Fruit fly (Drosophila melanogaster) whole organism, prepupa: Measurements from ENCODE around the gene CG8814.
A peak's percentile ranks its signal among the peaks of the same experiment; 100 is the strongest.

Experiments used
- CG10631 ChIP-seq: fragments of 200-800 bp; sonication (Bioruptor generic); optimal IDR thresholded peaks from 2 replicates; lab custom pipeline; 2016; ENCODE audit warnings: missing biosample characterization, missing genetic modification characterization
- CG11294 ChIP-seq: fragments of 200-800 bp; sonication (Bioruptor generic); IDR thresholded peaks from 2 replicates; pipeline ENCODE4 v1.3.6; 2022; ENCODE audit warnings: missing biosample characterization, missing genetic modification characterization
- CG11902 ChIP-seq: fragments of 200-800 bp; sonication (Bioruptor generic); optimal IDR thresholded peaks from 3 replicates; lab custom pipeline; 2016; ENCODE audit warnings: missing biosample characterization, missing genetic modification characterization
- CG15336 ChIP-seq: fragments of 200-800 bp; sonication (Bioruptor generic); IDR thresholded peaks from 2 replicates; pipeline ENCODE4 v1.3.6; 2022; ENCODE audit warnings: missing biosample characterization, missing genetic modification characterization
- CG1621 ChIP-seq: fragments of 200-800 bp; sonication (Bioruptor generic); optimal IDR thresholded peaks from 3 replicates; lab custom pipeline; 2018; ENCODE audit warnings: missing biosample characterization, mild to moderate bottlenecking, missing genetic modification characterization
- CG16779 ChIP-seq: fragments of 200-800 bp; sonication (Bioruptor generic); optimal IDR thresholded peaks from 3 replicates; lab custom pipeline; 2017; ENCODE audit warnings: missing biosample characterization, mild to moderate bottlenecking, missing genetic modification characterization
- CG3032 ChIP-seq: fragments of 200-800 bp; optimal IDR thresholded peaks from 2 replicates; lab custom pipeline; 2019; ENCODE audit warnings: missing biosample characterization, mild to moderate bottlenecking, missing genetic modification characterization, moderate library complexity
- CG32006 ChIP-seq: fragments of 200-800 bp; sonication (Bioruptor generic); optimal IDR thresholded peaks from 3 replicates; lab custom pipeline; 2017; ENCODE audit warnings: missing biosample characterization, mild to moderate bottlenecking, missing genetic modification characterization
- CG34406 ChIP-seq: fragments of 200-800 bp; sonication (Bioruptor generic); optimal IDR thresholded peaks from 3 replicates; lab custom pipeline; 2016; ENCODE audit warnings: missing biosample characterization, missing genetic modification characterization
- CG3919 ChIP-seq: fragments of 200-800 bp; sonication (Bioruptor generic); optimal IDR thresholded peaks from 3 replicates; lab custom pipeline; 2016; ENCODE audit warnings: missing biosample characterization, missing genetic modification characterization
- CG6163 ChIP-seq: fragments of 200-800 bp; sonication (Bioruptor generic); IDR thresholded peaks from 3 replicates; pipeline ENCODE4 v1.3.6; 2022; ENCODE audit warnings: missing biosample characterization, missing genetic modification characterization
- CG6276 ChIP-seq: fragments of 200-800 bp; sonication (Bioruptor generic); optimal IDR thresholded peaks from 2 replicates; lab custom pipeline; 2017; ENCODE audit warnings: missing biosample characterization, mild to moderate bottlenecking, missing genetic modification characterization
- CG6808 ChIP-seq: fragments of 200-800 bp; sonication (Bioruptor generic); optimal IDR thresholded peaks from 3 replicates; lab custom pipeline; 2017; ENCODE audit warnings: missing biosample characterization, missing genetic modification characterization, mild to moderate bottlenecking, moderate library complexity, missing genetic modification reagents
- CG8119 ChIP-seq: fragments of 200-800 bp; sonication (Bioruptor generic); IDR thresholded peaks from 3 replicates; pipeline ENCODE4 v1.3.6; 2022; ENCODE audit warnings: missing biosample characterization, missing genetic modification characterization
- CG8319 ChIP-seq: fragments of 200-800 bp; sonication (Bioruptor generic); optimal IDR thresholded peaks from 3 replicates; lab custom pipeline; 2016; ENCODE audit warnings: missing biosample characterization, missing genetic modification characterization
- Eip75B ChIP-seq: fragments of 200-800 bp; sonication (Bioruptor generic); optimal IDR thresholded peaks from 3 replicates; lab custom pipeline; 2016; ENCODE audit warnings: missing biosample characterization, missing genetic modification characterization
- Eip78C ChIP-seq: fragments of 200-800 bp; sonication (Bioruptor generic); peaks from one replicate; lab custom pipeline; 2016; ENCODE audit warnings: missing biosample characterization, missing genetic modification characterization
- Eip93F ChIP-seq: fragments of 200-800 bp; sonication (Bioruptor generic); optimal IDR thresholded peaks from 2 replicates; lab custom pipeline; 2016; ENCODE audit warnings: missing biosample characterization, mild to moderate bottlenecking, missing genetic modification characterization
- Ets21C ChIP-seq: fragments of 200-800 bp; sonication (Bioruptor generic); optimal IDR thresholded peaks from 3 replicates; lab custom pipeline; 2016; ENCODE audit warnings: missing biosample characterization, missing genetic modification characterization
- Ets96B ChIP-seq: fragments of 200-800 bp; optimal IDR thresholded peaks from 2 replicates; lab custom pipeline; 2019; ENCODE audit warnings: missing biosample characterization, mild to moderate bottlenecking, missing genetic modification characterization, moderate library complexity
- Gug ChIP-seq: fragments of 200-800 bp; sonication (Bioruptor generic); IDR thresholded peaks from 2 replicates; pipeline ENCODE4 v1.3.6; 2022; ENCODE audit warnings: missing biosample characterization, missing genetic modification characterization
- Hr38 ChIP-seq: sonication (Bioruptor generic); optimal IDR thresholded peaks from 2 replicates; lab custom pipeline; 2016; ENCODE audit warnings: missing biosample characterization, missing genetic modification characterization
- Hr39 ChIP-seq: fragments of 200-800 bp; sonication (Bioruptor generic); optimal IDR thresholded peaks from 2 replicates; lab custom pipeline; 2016; ENCODE audit warnings: missing biosample characterization, missing genetic modification characterization
- Hr4 ChIP-seq: fragments of 200-800 bp; sonication (Bioruptor generic); optimal IDR thresholded peaks from 3 replicates; lab custom pipeline; 2016; ENCODE audit warnings: missing biosample characterization, missing genetic modification characterization
- Lpt ChIP-seq: fragments of 200-800 bp; sonication (Bioruptor generic); optimal IDR thresholded peaks from 3 replicates; lab custom pipeline; 2016; ENCODE audit warnings: missing biosample characterization, missing genetic modification characterization
- OdsH ChIP-seq: fragments of 200-800 bp; sonication (Bioruptor generic); optimal IDR thresholded peaks from 3 replicates; lab custom pipeline; 2016; ENCODE audit warnings: missing biosample characterization, missing genetic modification characterization
- Sox102F ChIP-seq: fragments of 200-800 bp; sonication (Bioruptor generic); optimal IDR thresholded peaks from 2 replicates; lab custom pipeline; 2016; ENCODE audit warnings: missing biosample characterization, mild to moderate bottlenecking, missing genetic modification characterization
- Sox14 ChIP-seq: fragments of 200-800 bp; sonication (Bioruptor generic); optimal IDR thresholded peaks from 3 replicates; lab custom pipeline; 2016; ENCODE audit warnings: missing biosample characterization, missing genetic modification characterization
- achi ChIP-seq: fragments of 200-800 bp; sonication (Bioruptor generic); optimal IDR thresholded peaks from 3 replicates; lab custom pipeline; 2016; ENCODE audit warnings: missing biosample characterization, missing genetic modification characterization
- acj6 ChIP-seq: fragments of 200-800 bp; sonication (Bioruptor generic); optimal IDR thresholded peaks from 3 replicates; lab custom pipeline; 2016; ENCODE audit warnings: missing biosample characterization, missing genetic modification characterization
- dac ChIP-seq: fragments of 200-800 bp; sonication (Bioruptor generic); optimal IDR thresholded peaks from 2 replicates; lab custom pipeline; 2017; ENCODE audit warnings: missing biosample characterization, mild to moderate bottlenecking, missing genetic modification characterization
- eg ChIP-seq: fragments of 200-800 bp; sonication (Bioruptor generic); IDR thresholded peaks from 3 replicates; pipeline ENCODE4 v1.3.6; 2022; ENCODE audit warnings: missing biosample characterization, missing genetic modification characterization
- esn ChIP-seq: fragments of 200-800 bp; sonication (Bioruptor generic); optimal IDR thresholded peaks from 2 replicates; lab custom pipeline; 2016; ENCODE audit warnings: missing biosample characterization, mild to moderate bottlenecking, missing genetic modification characterization, moderate library complexity
- fd59A ChIP-seq: fragments of 200-800 bp; sonication (Bioruptor generic); optimal IDR thresholded peaks from 2 replicates; lab custom pipeline; 2017; ENCODE audit warnings: missing biosample characterization, mild to moderate bottlenecking, missing genetic modification characterization, missing genetic modification reagents
- fkh ChIP-seq: fragments of 200-800 bp; sonication (Bioruptor generic); optimal IDR thresholded peaks from 3 replicates; lab custom pipeline; 2017; ENCODE audit warnings: missing biosample characterization, mild to moderate bottlenecking, missing genetic modification characterization, moderate library complexity
- net ChIP-seq: fragments of 200-800 bp; sonication (Bioruptor generic); optimal IDR thresholded peaks from 3 replicates; lab custom pipeline; 2016; ENCODE audit warnings: missing biosample characterization, missing genetic modification characterization
- salr ChIP-seq, 2 experiments: fragments of 200-800 bp; sonication (Bioruptor generic); optimal IDR thresholded peaks; 3 replicates each; lab custom pipeline; 2016 to 2018; ENCODE audit warnings: missing biosample characterization in 2 of 2, missing genetic modification characterization in 2 of 2, mild to moderate bottlenecking in 1 of 2
- ss ChIP-seq, 2 experiments: fragments of 200-800 bp; sonication (Bioruptor generic); optimal IDR thresholded peaks; 2 replicates in 1 of 2; 3 replicates in 1 of 2; lab custom pipeline; 2017 to 2018; ENCODE audit warnings: mild to moderate bottlenecking in 2 of 2, missing biosample characterization in 2 of 2, missing genetic modification characterization in 2 of 2, moderate library complexity in 1 of 2
- svp ChIP-seq: fragments of 200-800 bp; sonication (Bioruptor generic); peaks from one replicate; lab custom pipeline; 2016; ENCODE audit warnings: missing biosample characterization, missing genetic modification characterization
- topi ChIP-seq: fragments of 200-800 bp; sonication (Bioruptor generic); optimal IDR thresholded peaks from 3 replicates; lab custom pipeline; 2016; ENCODE audit warnings: missing biosample characterization, missing genetic modification characterization
- vri ChIP-seq: fragments of 200-800 bp; sonication (Bioruptor generic); optimal IDR thresholded peaks from 3 replicates; lab custom pipeline; 2016; ENCODE audit warnings: missing biosample characterization, mild to moderate bottlenecking, missing genetic modification characterization

The CG8814 gene

DNA sequence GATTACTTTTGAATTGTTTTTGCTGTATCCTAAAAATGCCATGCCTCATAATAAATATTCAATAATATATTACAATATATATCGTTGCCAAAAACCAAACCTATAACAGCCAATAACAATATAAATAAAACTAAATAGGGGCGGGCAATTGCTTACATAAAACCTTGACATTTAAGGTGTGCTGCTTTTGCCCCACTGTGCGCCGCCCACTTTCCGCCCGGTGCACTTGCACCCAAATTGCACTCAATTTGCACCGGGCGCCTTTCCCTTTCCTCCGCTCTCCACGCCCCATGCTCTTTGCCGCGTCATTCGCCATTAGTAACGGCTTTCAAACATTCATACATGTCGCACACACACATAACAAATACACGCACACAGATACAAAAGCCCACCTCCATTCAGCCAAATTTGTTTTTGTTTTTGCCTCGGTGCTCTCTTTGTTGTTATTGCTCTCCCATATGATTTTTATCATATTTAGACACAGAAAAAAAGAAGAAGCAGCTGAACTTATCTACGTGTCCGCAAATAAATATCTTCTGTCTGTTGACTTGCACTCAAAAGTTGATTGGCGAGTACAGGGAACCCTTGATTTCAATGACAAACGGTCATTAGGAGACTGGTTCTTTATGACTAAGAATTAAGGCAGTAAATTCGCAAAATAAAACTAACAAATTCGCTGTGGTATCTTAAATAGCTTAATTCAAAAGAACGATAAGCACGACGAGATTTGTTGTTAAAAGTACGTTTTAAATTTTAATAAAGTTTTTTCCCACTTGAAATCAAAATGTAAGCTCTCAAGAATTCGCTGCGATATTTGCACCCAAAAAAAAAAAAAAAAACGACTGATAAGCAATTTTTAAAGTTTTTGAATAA is 16.6 kb upstream of the CG8814 start (continued):
- TF ChIP-seq CG10631 (peak; percentile 42), fkh (GFP tag; lab: Kevin White, UChicago) (peak; percentile 92), Hr39 (GFP tag; lab: Kevin White, UChicago) (peak; percentile 20), eg (GFP tag; lab: Robert Waterston, UW) (peak; percentile 88), Eip93F (no peak), Gug (GFP tag; lab: Robert Waterston, UW) (peak; percentile 70), Sox102F (GFP tag; lab: Kevin White, UChicago) (peak; percentile 39), Ets21C (no peak), Eip75B (peak; percentile 14), Hr38 (GFP tag; lab: Kevin White, UChicago) (no peak)

DNA sequence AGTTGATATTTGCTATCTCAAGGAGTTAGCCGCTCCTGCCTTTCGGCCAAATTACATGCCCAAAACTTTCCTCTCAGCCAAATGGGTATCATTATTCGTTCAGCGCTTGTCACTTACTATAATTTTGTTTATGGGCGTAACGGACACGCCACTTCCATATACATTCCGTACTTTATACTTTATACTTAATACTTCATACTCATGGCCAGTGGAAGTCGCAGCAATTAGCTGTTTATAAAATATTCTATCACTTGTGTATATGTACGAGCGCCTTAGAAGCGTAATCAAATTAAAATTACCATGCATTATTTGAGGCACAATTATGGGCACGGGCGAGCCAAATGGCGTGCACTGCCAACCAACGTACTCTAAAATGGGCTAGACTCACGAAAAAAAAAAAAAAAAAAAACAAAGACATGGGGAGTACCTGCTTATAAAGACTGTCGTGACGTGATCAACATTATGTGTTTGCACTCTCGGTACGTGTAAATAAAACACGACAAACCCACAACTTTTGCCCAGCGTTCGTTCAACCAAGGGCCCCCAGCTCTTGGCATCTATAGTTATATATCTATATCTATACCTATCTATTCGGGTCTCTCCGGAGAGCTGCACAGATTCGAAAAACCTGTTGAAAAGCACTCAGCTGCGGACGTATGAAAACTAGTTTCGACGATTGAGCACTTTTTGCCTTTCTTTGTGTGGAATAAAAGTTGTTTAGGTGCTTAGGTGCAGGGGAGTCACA is 13.4 kb upstream of the CG8814 start:
- TF ChIP-seq ss (GFP tag; optimal IDR thresholded peaks at IDR 0.05; lab: Kevin White, UChicago) (peak in 1 of 2 experiments; percentile 78), OdsH (GFP tag; lab: Kevin White, UChicago) (no peak), CG1621 (tag; lab: Kevin White, UChicago) (peak; percentile 4), CG10631 (no peak), CG11902 (GFP tag; lab: Kevin White, UChicago) (no peak), Gug (GFP tag; lab: Robert Waterston, UW) (no peak), vri (no peak), Sox14 (GFP tag; lab: Kevin White, UChicago) (no peak), acj6 (no peak), fkh (GFP tag; lab: Kevin White, UChicago) (peak; percentile 89), Sox102F (GFP tag; lab: Kevin White, UChicago) (no peak)

DNA sequence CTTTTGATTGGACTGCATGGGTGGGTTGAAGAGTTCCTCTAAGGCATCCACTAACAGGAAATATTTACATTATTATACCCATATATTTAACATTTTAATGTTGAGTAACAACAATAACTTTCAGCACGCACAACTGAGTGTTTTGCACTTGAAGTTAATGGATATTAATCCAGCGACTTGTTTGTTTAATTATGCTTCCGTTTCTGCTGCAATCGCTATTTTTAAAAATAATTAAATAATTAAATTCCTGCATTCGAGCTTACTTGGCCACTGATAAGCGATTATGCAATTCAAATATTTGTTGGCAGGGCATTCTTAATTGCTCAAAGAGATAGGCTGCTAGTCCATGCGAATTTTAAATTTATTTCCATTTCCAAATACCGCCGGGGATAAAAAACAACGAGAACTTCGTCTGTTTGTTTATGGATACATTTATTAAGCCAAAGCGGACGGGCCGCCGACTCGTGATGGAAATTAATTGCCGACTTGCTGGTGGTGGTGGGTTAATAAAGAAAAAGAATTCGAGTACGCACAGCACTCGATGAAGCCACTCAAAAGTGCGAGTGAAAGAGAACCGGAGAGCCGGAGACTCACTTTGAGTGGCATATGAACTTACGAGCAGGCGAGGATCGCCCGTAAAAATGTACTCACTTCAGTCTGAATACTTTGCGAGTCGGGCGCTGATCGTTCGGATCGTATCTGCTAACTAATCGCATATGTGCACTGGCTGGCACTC is 12.6 kb upstream of the CG8814 start:
- TF ChIP-seq esn (GFP tag; lab: Kevin White, UChicago), result peak; percentile 39
- TF ChIP-seq vri, result peak; percentile 88
- peak; percentile 31 for TF ChIP-seq Lpt (GFP tag; lab: Kevin White, UChicago)
- peak; percentile 43 for TF ChIP-seq net (GFP tag; lab: Kevin White, UChicago)
- TF ChIP-seq CG15336, result peak; percentile 63
- peak; percentile 8 for TF ChIP-seq achi (GFP tag; lab: Kevin White, UChicago)
- peak; percentile 61 for TF ChIP-seq CG32006 (GFP tag; lab: Kevin White, UChicago)
- TF ChIP-seq fd59A (GFP tag; lab: Kevin White, UChicago), result peak; percentile 11
- peak; percentile 27 for TF ChIP-seq CG3032 (tag; lab: Kevin White, UChicago)
- TF ChIP-seq fkh (GFP tag; lab: Kevin White, UChicago), result peak; percentile 11
- TF ChIP-seq dac (GFP tag; lab: Kevin White, UChicago), result peak; percentile 18
- no peak; the same call in none of the 2 replicates for TF ChIP-seq CG11294 (GFP tag; lab: Robert Waterston, UW)
- peak; percentile 31 for TF ChIP-seq CG6276
- peak; percentile 7 for TF ChIP-seq CG34406 (GFP tag; lab: Kevin White, UChicago)
- no peak for TF ChIP-seq OdsH (GFP tag; lab: Kevin White, UChicago)
- TF ChIP-seq Eip78C, result peak; percentile 70
- TF ChIP-seq acj6, result no peak
- TF ChIP-seq salr (GFP tag; optimal IDR thresholded peaks at IDR 0.05; lab: Kevin White, UChicago), result peak in 1 of 2 experiments; percentile 58
- peak; percentile 75 for TF ChIP-seq eg (GFP tag; lab: Robert Waterston, UW)
- peak; percentile 89 for TF ChIP-seq CG1621 (tag; lab: Kevin White, UChicago)
- TF ChIP-seq Hr4, result peak; percentile 5
- peak; percentile 22 for TF ChIP-seq Sox14 (GFP tag; lab: Kevin White, UChicago)
- peak; percentile 10 for TF ChIP-seq topi (GFP tag; lab: Kevin White, UChicago)
- no peak for TF ChIP-seq Gug (GFP tag; lab: Robert Waterston, UW)
- TF ChIP-seq CG6808 (GFP tag; lab: Kevin White, UChicago), result peak; percentile 43
- TF ChIP-seq svp (GFP tag; lab: Kevin White, UChicago), result peak; percentile 14
- TF ChIP-seq CG8319, result no peak
- peak; percentile 53 for TF ChIP-seq CG8119 (GFP tag; lab: Robert Waterston, UW)
- TF ChIP-seq Ets96B (tag; lab: Kevin White, UChicago), result peak; percentile 23
- TF ChIP-seq CG3919, result peak; percentile 24
- peak; percentile 54 for TF ChIP-seq CG16779 (tag; lab: Kevin White, UChicago)
- peak; percentile 16 for TF ChIP-seq Eip75B
- TF ChIP-seq ss (GFP tag; optimal IDR thresholded peaks at IDR 0.05; lab: Kevin White, UChicago), result peak in 1 of 2 experiments; percentile 41
- peak; percentile 44; the same call in 1 of the 3 replicates for TF ChIP-seq CG6163
